Fruit fly (Drosophila melanogaster): ENCODE results near the gene I-2.

I-2 gene

DNA sequence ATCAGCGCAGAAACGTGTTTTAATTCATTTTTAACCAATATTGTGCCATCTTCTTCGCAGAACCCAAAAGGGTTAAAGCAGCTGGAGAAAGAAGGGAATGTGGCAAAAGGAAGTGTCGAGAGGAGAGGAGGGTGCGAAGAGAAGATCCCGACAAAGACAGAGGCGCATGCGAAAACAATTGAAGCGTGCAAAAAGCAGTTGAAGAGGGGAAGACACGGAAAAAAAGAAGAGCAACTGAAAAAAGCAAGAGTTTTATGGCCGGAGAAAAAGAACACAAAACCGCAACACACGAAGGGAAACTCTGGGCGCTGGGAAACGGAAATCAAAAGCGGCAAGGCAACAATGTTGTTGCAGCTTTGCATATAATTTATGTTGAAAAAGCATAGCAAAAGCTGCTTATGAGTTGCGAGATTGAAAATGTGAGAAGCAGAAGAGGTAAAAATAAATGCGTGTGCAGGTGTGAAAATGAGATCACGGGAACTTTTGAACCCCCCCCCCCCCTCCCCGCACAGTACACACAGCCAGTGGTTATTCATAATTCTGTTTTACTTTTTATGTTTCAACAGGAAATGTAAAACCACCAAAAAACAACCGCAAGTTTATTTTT is 16.6 kb upstream of the I-2 start:
- TF ChIP-seq Pif1B (GFP tag; optimal IDR thresholded peaks at IDR 0.05) (no peak), CG8159 (tag; optimal IDR thresholded peaks at IDR 0.05) (peak; percentile 17), CG10348 (GFP tag; IDR thresholded peaks at IDR 0.05) (no peak), CG14655 (GFP tag; optimal IDR thresholded peaks at IDR 0.05) (peak; percentile 28), fd96Ca (GFP tag; IDR thresholded peaks at IDR 0.05) (no peak), CG8301 (tag; optimal IDR thresholded peaks at IDR 0.05) (no peak), CG4496 (GFP tag; IDR thresholded peaks at IDR 0.05) (0 out of 3 replicates have a peak, but pooled peaks have one; percentile 31), EcR (GFP tag; optimal IDR thresholded peaks at IDR 0.05) (no peak), CG15710 (tag; optimal IDR thresholded peaks at IDR 0.05) (peak; percentile 62), CG13204 (GFP tag; optimal IDR thresholded peaks at IDR 0.05) (peak; percentile 77), CG32121 (GFP tag; IDR thresholded peaks at IDR 0.05) (no peak), D1 (tag; optimal IDR thresholded peaks at IDR 0.05) (no peak), gl (tag; optimal IDR thresholded peaks at IDR 0.05) (peak; percentile 25), CG17806 (tag; optimal IDR thresholded peaks at IDR 0.05) (no peak), CG9948 (tag; optimal IDR thresholded peaks at IDR 0.05) (no peak), rn (GFP tag; IDR thresholded peaks at IDR 0.05) (no peak), CG34367 (tag; optimal IDR thresholded peaks at IDR 0.05) (peak; percentile 61), CG12605 (GFP tag; IDR thresholded peaks at IDR 0.05) (0 out of 2 replicates have a peak, but pooled peaks have one; percentile 14), Ets98B (GFP tag; IDR thresholded peaks at IDR 0.05) (no peak), Pif1A (GFP tag; optimal IDR thresholded peaks at IDR 0.05) (peak; percentile 5), Snoo (tag; optimal IDR thresholded peaks at IDR 0.05) (no peak)

DNA sequence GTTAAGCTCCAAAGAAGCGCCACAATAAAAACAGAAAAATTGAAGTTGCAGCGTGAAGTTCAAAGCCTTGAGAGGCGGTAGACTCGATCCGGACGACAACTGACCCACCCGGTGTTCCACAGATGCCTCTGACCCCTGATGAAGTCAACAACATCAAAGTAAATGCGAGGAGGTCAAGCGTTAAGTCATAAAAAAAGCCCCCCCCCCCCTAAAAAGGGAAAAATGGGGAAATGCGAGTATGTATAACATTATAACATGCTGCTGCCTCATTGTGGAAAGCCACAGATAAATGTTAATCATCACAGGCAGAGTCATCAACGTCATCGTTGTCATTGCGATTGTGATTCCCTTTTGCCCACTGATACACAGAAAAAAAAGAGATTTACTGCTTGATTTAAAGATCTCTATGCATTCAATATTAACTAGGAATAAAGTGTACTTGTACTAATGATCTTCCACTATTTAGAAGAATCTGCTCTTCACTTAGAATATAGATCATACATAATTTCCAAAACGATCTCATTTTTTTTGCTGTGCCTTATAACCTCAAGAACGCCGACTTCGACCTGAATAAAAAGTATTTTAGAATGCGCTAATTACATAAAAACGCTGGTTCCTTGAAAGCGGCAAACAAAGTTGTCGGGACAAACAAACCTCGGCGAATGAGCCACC is 14.5 kb upstream of the I-2 start:
- no peak for TF ChIP-seq fd96Ca (GFP tag; IDR thresholded peaks at IDR 0.05)
- no peak for TF ChIP-seq CG12605 (GFP tag; IDR thresholded peaks at IDR 0.05)
- TF ChIP-seq CG15710 (tag; optimal IDR thresholded peaks at IDR 0.05), result peak; percentile 14
- no peak for TF ChIP-seq CG34367 (tag; optimal IDR thresholded peaks at IDR 0.05)
- TF ChIP-seq CG8159 (tag; optimal IDR thresholded peaks at IDR 0.05), result peak; percentile 22
- TF ChIP-seq gl (tag; optimal IDR thresholded peaks at IDR 0.05), result no peak
- TF ChIP-seq Ets98B (GFP tag; IDR thresholded peaks at IDR 0.05), result no peak
- peak; percentile 32 for TF ChIP-seq CG17806 (tag; optimal IDR thresholded peaks at IDR 0.05)
- no peak for TF ChIP-seq CG32121 (GFP tag; IDR thresholded peaks at IDR 0.05)
- no peak for TF ChIP-seq CG13204 (GFP tag; optimal IDR thresholded peaks at IDR 0.05)
- 0 out of 3 replicates have a peak, but pooled peaks have one; percentile 31 for TF ChIP-seq CG4496 (GFP tag; IDR thresholded peaks at IDR 0.05)
- TF ChIP-seq CG10348 (GFP tag; IDR thresholded peaks at IDR 0.05), result no peak
- TF ChIP-seq CG14655 (GFP tag; optimal IDR thresholded peaks at IDR 0.05), result peak; percentile 7
- no peak for TF ChIP-seq Pif1B (GFP tag; optimal IDR thresholded peaks at IDR 0.05)
- TF ChIP-seq Snoo (tag; optimal IDR thresholded peaks at IDR 0.05), result no peak
- TF ChIP-seq D1 (tag; optimal IDR thresholded peaks at IDR 0.05), result no peak
- no peak for TF ChIP-seq EcR (GFP tag; optimal IDR thresholded peaks at IDR 0.05)
- no peak for TF ChIP-seq CG8301 (tag; optimal IDR thresholded peaks at IDR 0.05)
- TF ChIP-seq CG9948 (tag; optimal IDR thresholded peaks at IDR 0.05), result peak; percentile 15
- peak; percentile 3 for TF ChIP-seq Pif1A (GFP tag; optimal IDR thresholded peaks at IDR 0.05)
- TF ChIP-seq rn (GFP tag; IDR thresholded peaks at IDR 0.05), result no peak

DNA sequence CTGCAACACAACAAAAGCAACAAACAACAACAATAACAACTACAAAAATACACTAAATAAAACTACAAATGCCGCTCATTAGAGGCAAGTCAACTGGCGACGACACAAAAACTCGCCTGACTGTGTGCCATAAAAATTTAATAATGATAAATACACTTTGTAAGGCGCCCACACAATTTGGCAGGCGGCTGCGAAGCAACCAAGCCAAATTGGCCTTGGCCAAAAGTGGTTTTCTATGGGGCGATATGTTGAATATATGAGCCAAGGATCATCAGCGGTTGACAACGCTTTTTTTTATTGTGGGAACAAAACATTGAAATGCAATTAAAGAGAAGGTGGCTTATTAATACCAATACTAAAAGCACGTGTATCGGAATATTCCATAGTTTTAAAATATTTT is 13.5 kb upstream of the I-2 start:
- TF ChIP-seq D1 (tag; optimal IDR thresholded peaks at IDR 0.05), result no peak
- TF ChIP-seq CG4496 (GFP tag; IDR thresholded peaks at IDR 0.05), result no peak

DNA sequence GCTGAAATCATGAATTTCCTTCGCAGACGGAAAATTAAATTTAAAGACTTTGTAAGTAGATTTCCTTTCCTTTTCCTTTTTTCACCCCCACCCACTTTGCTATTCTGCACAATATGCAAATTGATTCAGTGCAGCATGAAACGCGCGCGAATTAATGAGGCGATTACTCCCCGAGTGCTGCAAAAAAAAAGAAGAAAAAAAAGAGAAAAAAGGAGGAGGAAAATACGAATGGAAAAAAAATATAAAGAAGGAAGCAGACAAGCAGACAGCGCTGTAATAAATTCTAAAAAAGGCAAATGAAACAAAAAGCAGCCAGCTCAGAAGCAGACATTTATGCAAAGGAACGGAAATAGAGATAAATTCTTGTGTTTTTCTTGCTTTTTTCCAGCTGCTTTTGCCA is 12.1 kb upstream of the I-2 start:
- peak; percentile 76 for TF ChIP-seq CG34367 (tag; optimal IDR thresholded peaks at IDR 0.05)
- peak; percentile 85 for TF ChIP-seq CG13204 (GFP tag; optimal IDR thresholded peaks at IDR 0.05)
- peak; percentile 91 for TF ChIP-seq Pif1A (GFP tag; optimal IDR thresholded peaks at IDR 0.05)
- TF ChIP-seq Pif1B (GFP tag; optimal IDR thresholded peaks at IDR 0.05), result peak; percentile 82
- TF ChIP-seq CG8159 (tag; optimal IDR thresholded peaks at IDR 0.05), result peak; percentile 84
- TF ChIP-seq Ets98B (GFP tag; IDR thresholded peaks at IDR 0.05), result peak; percentile 65
- peak; percentile 90 for TF ChIP-seq CG14655 (GFP tag; optimal IDR thresholded peaks at IDR 0.05)
- peak; percentile 69 for TF ChIP-seq CG8301 (tag; optimal IDR thresholded peaks at IDR 0.05)
- TF ChIP-seq CG9948 (tag; optimal IDR thresholded peaks at IDR 0.05), result peak; percentile 73
- TF ChIP-seq EcR (GFP tag; optimal IDR thresholded peaks at IDR 0.05), result peak; percentile 43
- TF ChIP-seq fd96Ca (GFP tag; IDR thresholded peaks at IDR 0.05), result peak; percentile 55; the same call in 2 of the 3 replicates
- TF ChIP-seq CG4496 (GFP tag; IDR thresholded peaks at IDR 0.05), result peak; percentile 81; the same call in 2 of the 3 replicates
- peak; percentile 73 for TF ChIP-seq CG15710 (tag; optimal IDR thresholded peaks at IDR 0.05)
- TF ChIP-seq CG12605 (GFP tag; IDR thresholded peaks at IDR 0.05), result peak; percentile 93
- TF ChIP-seq CG32121 (GFP tag; IDR thresholded peaks at IDR 0.05), result no peak
- TF ChIP-seq D1 (tag; optimal IDR thresholded peaks at IDR 0.05), result peak; percentile 46
- peak; percentile 97 for TF ChIP-seq gl (tag; optimal IDR thresholded peaks at IDR 0.05)
- TF ChIP-seq rn (GFP tag; IDR thresholded peaks at IDR 0.05), result peak; percentile 47; the same call in 1 of the 2 replicates
- no peak for TF ChIP-seq Snoo (tag; optimal IDR thresholded peaks at IDR 0.05)
- no peak for TF ChIP-seq CG10348 (GFP tag; IDR thresholded peaks at IDR 0.05)
- TF ChIP-seq CG17806 (tag; optimal IDR thresholded peaks at IDR 0.05), result peak; percentile 74

DNA sequence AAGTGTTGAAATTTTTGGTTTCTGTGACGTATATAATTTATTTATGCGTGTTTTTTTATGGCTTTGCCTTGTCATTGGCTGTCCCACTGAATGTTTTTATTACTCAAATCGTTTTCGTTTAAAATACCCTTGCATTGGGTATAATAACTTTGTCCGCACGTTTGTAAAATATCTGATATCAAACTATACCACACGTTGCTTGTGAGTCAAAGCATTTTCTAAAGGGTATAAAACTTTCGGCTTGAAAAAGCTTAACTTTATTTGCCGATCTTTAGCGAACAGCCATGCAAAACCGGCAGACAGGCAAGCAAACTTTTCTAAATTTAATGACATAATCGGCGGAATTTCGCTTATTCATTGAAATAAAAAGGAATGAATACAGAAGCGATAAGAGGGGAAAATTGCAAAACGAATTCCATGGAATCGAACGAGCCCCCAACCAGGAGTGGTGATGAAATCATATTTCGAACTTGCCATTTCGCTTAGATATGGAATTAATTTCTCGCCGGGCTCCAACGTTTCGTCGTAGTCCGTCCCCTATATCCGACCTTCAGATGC is 10.9 kb upstream of the I-2 start:
- TF ChIP-seq fd96Ca (GFP tag; IDR thresholded peaks at IDR 0.05), result 0 out of 3 replicates have a peak, but pooled peaks have one; percentile 25
- TF ChIP-seq Pif1A (GFP tag; optimal IDR thresholded peaks at IDR 0.05), result peak; percentile 1
- TF ChIP-seq CG8301 (tag; optimal IDR thresholded peaks at IDR 0.05), result no peak
- no peak for TF ChIP-seq CG10348 (GFP tag; IDR thresholded peaks at IDR 0.05)
